Fruit fly (Drosophila melanogaster) whole organism, pupa: ENCODE results near the gene Kaz-m1.

Source experiments
- CG32121 ChIP-seq: fragments of 200-800 bp; sonication (Bioruptor generic); IDR thresholded peaks from 2 replicates; pipeline ENCODE4 v1.3.6; 2022; ENCODE audit warnings: missing biosample characterization, missing genetic modification characterization
- CG9948 ChIP-seq: fragments of 200-800 bp; sonication (Bioruptor generic); optimal IDR thresholded peaks from 2 replicates; lab custom pipeline; 2018; ENCODE audit warnings: missing biosample characterization, mild to moderate bottlenecking, missing genetic modification characterization, moderate library complexity
- D1 ChIP-seq: fragments of 200-800 bp; sonication (Bioruptor generic); optimal IDR thresholded peaks from 2 replicates; lab custom pipeline; 2018; ENCODE audit warnings: missing biosample characterization, mild to moderate bottlenecking, missing genetic modification characterization, moderate library complexity

DNA sequence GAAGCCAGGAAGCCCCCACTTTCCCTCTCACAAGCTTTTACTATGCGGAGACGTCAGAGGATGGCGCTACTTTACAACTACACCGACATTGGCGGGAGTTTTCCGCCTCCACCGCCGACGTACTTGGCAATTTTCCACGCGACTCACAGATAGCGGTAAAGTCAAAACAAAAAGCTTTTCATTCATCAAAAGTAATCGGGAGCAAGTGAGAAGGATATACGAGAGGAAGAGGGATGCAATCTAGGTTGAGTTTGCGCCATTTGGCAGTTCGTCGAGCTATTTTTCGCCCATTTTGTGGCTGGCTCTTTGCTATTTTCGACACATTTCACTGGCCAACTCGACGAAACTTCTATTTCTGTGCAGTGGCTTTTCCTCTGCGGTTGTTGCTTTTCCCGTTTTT is 45.6 kb upstream of the Kaz-m1 start:
- no peak for TF ChIP-seq CG32121
- no peak for TF ChIP-seq D1 (tag; lab: Kevin White, UChicago)
- TF ChIP-seq CG9948 (tag; lab: Kevin White, UChicago): no peak
